Fruit fly (Drosophila melanogaster): Measurements from ENCODE around the gene CG31248.
A peak's percentile ranks its signal among the peaks of the same experiment; 100 is the strongest.

The CG31248 gene

DNA sequence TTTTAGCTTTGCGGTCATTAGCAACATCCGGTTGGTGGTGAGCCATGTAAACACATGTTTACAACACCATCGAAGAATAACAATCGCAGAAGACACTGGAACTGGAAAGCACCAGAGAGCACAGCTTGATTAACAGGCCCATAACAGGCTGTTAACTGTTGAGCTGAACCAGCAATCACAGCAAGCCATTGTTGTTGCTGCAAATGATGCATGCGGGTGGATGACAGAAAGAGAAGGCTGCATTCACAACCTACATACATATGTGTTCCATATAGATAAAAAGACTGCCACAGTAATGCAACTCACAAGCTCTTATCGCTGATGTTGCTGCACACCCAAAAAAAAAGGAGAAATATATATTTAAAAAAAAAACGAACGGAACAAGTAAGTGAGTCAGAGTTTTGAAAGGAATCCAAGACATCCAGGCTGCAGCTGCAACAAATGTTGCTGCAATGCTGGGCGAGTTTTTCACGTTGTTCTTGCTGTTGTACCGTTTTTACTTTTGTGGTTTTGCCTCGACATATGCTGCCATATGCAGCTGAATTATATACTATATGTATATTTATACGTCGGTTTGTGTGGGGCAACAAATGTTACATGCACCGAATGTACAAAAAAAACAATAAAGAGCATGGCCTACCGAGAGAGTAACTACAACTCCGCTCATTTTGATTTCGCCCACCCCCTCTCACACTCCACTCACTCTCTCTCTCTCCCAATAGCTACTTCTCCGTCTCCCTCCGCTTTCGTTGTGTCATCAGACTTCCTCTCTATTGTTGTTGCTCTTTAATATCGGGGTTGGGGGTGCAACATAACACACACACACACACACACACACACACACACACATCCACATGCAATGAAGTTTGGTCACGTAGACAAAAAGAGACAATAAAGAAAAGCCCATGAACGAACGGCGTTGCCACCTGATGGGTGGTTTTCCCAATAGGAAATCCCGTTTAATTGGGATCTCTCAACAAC is 26.0 kb upstream of the CG31248 start (continued):
- no peak for TF ChIP-seq CG10147 (GFP tag; optimal IDR thresholded peaks at IDR 0.05)
- TF ChIP-seq ci (GFP tag; IDR thresholded peaks at IDR 0.05) = 0 out of 3 replicates have a peak, but pooled peaks have one; percentile 55
- no peak for TF ChIP-seq CG10565 (GFP tag; optimal IDR thresholded peaks at IDR 0.05)
- no peak for TF ChIP-seq CG17359 (tag; optimal IDR thresholded peaks at IDR 0.05)
- no peak for TF ChIP-seq dan (GFP tag; IDR thresholded peaks at IDR 0.05)
- TF ChIP-seq run (tag; optimal IDR thresholded peaks at IDR 0.05) = no peak
- TF ChIP-seq Blimp-1 (GFP tag; optimal IDR thresholded peaks at IDR 0.05) = no peak
- TF ChIP-seq gce (GFP tag; IDR thresholded peaks at IDR 0.05) = peak; percentile 34; the same call in 1 of the 3 replicates
- TF ChIP-seq CG32532 (GFP tag; IDR thresholded peaks at IDR 0.05) = 0 out of 2 replicates have a peak, but pooled peaks have one; percentile 21
- TF ChIP-seq Oli (tag; optimal IDR thresholded peaks at IDR 0.05) = no peak
- TF ChIP-seq eve (GFP tag; optimal IDR thresholded peaks at IDR 0.05) = no peak
- peak; percentile 98 for TF ChIP-seq cg (GFP tag; optimal IDR thresholded peaks at IDR 0.05)
- peak; percentile 78 for TF ChIP-seq Med (GFP tag)
- peak; percentile 1 for TF ChIP-seq CG3838 (GFP tag; optimal IDR thresholded peaks at IDR 0.05)
- no peak for TF ChIP-seq CoRest (tag; optimal IDR thresholded peaks at IDR 0.05)
- no peak for TF ChIP-seq dimm (GFP tag; IDR thresholded peaks at IDR 0.05)
- TF ChIP-seq ham (GFP tag; IDR thresholded peaks at IDR 0.05) = no peak
- no peak for TF ChIP-seq Kr (GFP tag; optimal IDR thresholded peaks at IDR 0.05)
- TF ChIP-seq nmo (GFP tag; optimal IDR thresholded peaks at IDR 0.05) = no peak
- TF ChIP-seq CG8290 (GFP tag; optimal IDR thresholded peaks at IDR 0.05) = no peak
- TF ChIP-seq CG8290 (tag; optimal IDR thresholded peaks at IDR 0.05) = peak in 1 of 2 experiments; percentile 31
- TF ChIP-seq prd (optimal IDR thresholded peaks at IDR 0.05) = no peak
- TF ChIP-seq prd (GFP tag; IDR thresholded peaks at IDR 0.05) = no peak
- TF ChIP-seq crc (GFP tag; optimal IDR thresholded peaks at IDR 0.05) = no peak
- TF ChIP-seq CG8765 (GFP tag; IDR thresholded peaks at IDR 0.05) = no peak
- no peak for TF ChIP-seq Atf-2 (GFP tag; optimal IDR thresholded peaks at IDR 0.05)
- no peak for TF ChIP-seq D19B (GFP tag; optimal IDR thresholded peaks at IDR 0.05)
- no peak for TF ChIP-seq odd (GFP tag; optimal IDR thresholded peaks at IDR 0.05)
- no peak for TF ChIP-seq NC2α (GFP tag; optimal IDR thresholded peaks at IDR 0.05)
- TF ChIP-seq CG6813 (GFP tag; optimal IDR thresholded peaks at IDR 0.05) = peak; percentile 64
- no peak for TF ChIP-seq CG2202 (tag; optimal IDR thresholded peaks at IDR 0.05)
- TF ChIP-seq sr (GFP tag; IDR thresholded peaks at IDR 0.05) = no peak
- TF ChIP-seq YL-1 (GFP tag; optimal IDR thresholded peaks at IDR 0.05) = peak; percentile 5
- TF ChIP-seq chif (GFP tag; optimal IDR thresholded peaks at IDR 0.05) = no peak
- TF ChIP-seq bigmax (GFP tag; optimal IDR thresholded peaks at IDR 0.05) = no peak
- no peak for TF ChIP-seq CG8388 (GFP tag; optimal IDR thresholded peaks at IDR 0.05)
- TF ChIP-seq CG9817 (tag; optimal IDR thresholded peaks at IDR 0.05) = no peak
- TF ChIP-seq fd64A (GFP tag; optimal IDR thresholded peaks at IDR 0.05) = peak; percentile 19
- peak; percentile 7 to 11 for TF ChIP-seq bsh (GFP tag; optimal IDR thresholded peaks at IDR 0.05)
- TF ChIP-seq tll (GFP tag; optimal IDR thresholded peaks at IDR 0.05) = no peak
- TF ChIP-seq Dfd (GFP tag; optimal IDR thresholded peaks at IDR 0.05) = peak in 1 of 2 experiments; percentile 36
- TF ChIP-seq hth (optimal IDR thresholded peaks at IDR 0.05) = no peak
- TF ChIP-seq Tbp (GFP tag; optimal IDR thresholded peaks at IDR 0.05) = no peak
- no peak for TF ChIP-seq mam (GFP tag; optimal IDR thresholded peaks at IDR 0.05)
- no peak for TF ChIP-seq TFAM (GFP tag; optimal IDR thresholded peaks at IDR 0.05)
- TF ChIP-seq jumu (GFP tag; optimal IDR thresholded peaks at IDR 0.05) = no peak
- TF ChIP-seq CG7786 (GFP tag; optimal IDR thresholded peaks at IDR 0.05) = no peak
- TF ChIP-seq CG8924 (tag; optimal IDR thresholded peaks at IDR 0.05) = peak; percentile 33
- 0 out of 3 replicates have a peak, but pooled peaks have one; percentile 9 for TF ChIP-seq so (GFP tag; IDR thresholded peaks at IDR 0.05)

Measured in whole organism, embryonic.